Fruit fly (Drosophila melanogaster): ENCODE data around the gene CG43235.
A peak's percentile ranks its signal among the peaks of the same experiment; 100 is the strongest.

CG43235 gene

dm6 chr2L:7702383-7703188 lies 9.8 kb downstream of the CG43235 start, which contains the start of gene Tep3 (continued):
- TF ChIP-seq unpg (GFP tag; optimal IDR thresholded peaks at IDR 0.05) (peak; percentile 14), ci (GFP tag; IDR thresholded peaks at IDR 0.05) (peak; percentile 35; the same call in 1 of the 3 replicates), vvl (GFP tag; IDR thresholded peaks at IDR 0.05) (0 out of 2 replicates have a peak, but pooled peaks have one; percentile 30)

dm6 chr2L:7703534-7703933 lies 10.7 kb downstream of the CG43235 start:
- TF ChIP-seq nmo (GFP tag; optimal IDR thresholded peaks at IDR 0.05) (no peak), Rfx (GFP tag; IDR thresholded peaks at IDR 0.05) (peak; percentile 50), Mrtf (GFP tag; IDR thresholded peaks at IDR 0.05) (no peak), CG7372 (GFP tag; IDR thresholded peaks at IDR 0.05) (no peak), Hr78 (GFP tag; optimal IDR thresholded peaks at IDR 0.05) (no peak), cas (GFP tag; IDR thresholded peaks at IDR 0.05) (no peak), CG9817 (tag; optimal IDR thresholded peaks at IDR 0.05) (peak; percentile 45), ERR (GFP tag; optimal IDR thresholded peaks at IDR 0.05) (no peak), bcd (GFP tag; optimal IDR thresholded peaks at IDR 0.05) (peak; percentile 19), unc-4 (GFP tag; IDR thresholded peaks at IDR 0.05; ENCODE audit: partially characterized antibody) (no peak), Oaz (GFP tag; IDR thresholded peaks at IDR 0.05) (no peak), Sry-δ (GFP tag; optimal IDR thresholded peaks at IDR 0.05) (no peak), CG13424 (tag; optimal IDR thresholded peaks at IDR 0.05) (no peak), fd3F (GFP tag; optimal IDR thresholded peaks at IDR 0.05) (peak; percentile 11), shn (GFP tag; optimal IDR thresholded peaks at IDR 0.05) (no peak), emc (GFP tag; optimal IDR thresholded peaks at IDR 0.05) (no peak), CG8359 (GFP tag; optimal IDR thresholded peaks at IDR 0.05; ENCODE audit: borderline replicate concordance) (no peak), bigmax (GFP tag; optimal IDR thresholded peaks at IDR 0.05) (no peak), grau (tag; optimal IDR thresholded peaks at IDR 0.05) (peak; percentile 57), CG10431 (GFP tag; optimal IDR thresholded peaks at IDR 0.05) (no peak), Opbp (GFP tag; IDR thresholded peaks at IDR 0.05; ENCODE audit: partially characterized antibody) (no peak), Tbp (GFP tag; optimal IDR thresholded peaks at IDR 0.05) (no peak), stc (GFP tag; IDR thresholded peaks at IDR 0.05) (no peak), Sox102F (GFP tag; optimal IDR thresholded peaks at IDR 0.05) (peak; percentile 25), CG12155 (GFP tag; optimal IDR thresholded peaks at IDR 0.05) (no peak), dpn (GFP tag; optimal IDR thresholded peaks at IDR 0.05) (peak in 1 of 2 experiments; percentile 42), ci (GFP tag; IDR thresholded peaks at IDR 0.05) (no peak), ranshi (GFP tag; IDR thresholded peaks at IDR 0.05) (peak; percentile 14; the same call in 1 of the 2 replicates), Deaf1 (tag; optimal IDR thresholded peaks at IDR 0.05) (no peak), CG32767 (GFP tag; IDR thresholded peaks at IDR 0.05) (peak; percentile 45; the same call in 1 of the 2 replicates), Dip2 (GFP tag; IDR thresholded peaks at IDR 0.05) (no peak), CG18262 (tag; optimal IDR thresholded peaks at IDR 0.05) (no peak), Ada2b (GFP tag; IDR thresholded peaks at IDR 0.05) (no peak), CG2120 (GFP tag; optimal IDR thresholded peaks at IDR 0.05) (peak; percentile 46), dimm (GFP tag; IDR thresholded peaks at IDR 0.05) (no peak), seq (GFP tag; IDR thresholded peaks at IDR 0.05) (no peak), scrt (GFP tag; optimal IDR thresholded peaks at IDR 0.05) (no peak), CG6175 (GFP tag; IDR thresholded peaks at IDR 0.05) (no peak), ato (GFP tag; IDR thresholded peaks at IDR 0.05; ENCODE audit: partially characterized antibody) (no peak), dmrt99B (tag; optimal IDR thresholded peaks at IDR 0.05) (no peak), CG2129 (GFP tag; IDR thresholded peaks at IDR 0.05; ENCODE audit: partially characterized antibody) (no peak), Chrac-16 (GFP tag; optimal IDR thresholded peaks at IDR 0.05) (no peak), cato (GFP tag; optimal IDR thresholded peaks at IDR 0.05; ENCODE audit: borderline replicate concordance) (no peak), CG18599 (GFP tag; optimal IDR thresholded peaks at IDR 0.05) (no peak), CG4282 (GFP tag; optimal IDR thresholded peaks at IDR 0.05) (no peak)
